Worm (Caenorhabditis elegans): Measurements from ENCODE around the gene lgc-31.

- TF ChIP-seq klf-2 (GFP tag; conservative IDR thresholded peaks at IDR 0.05) (no peak), T22C8.4 (GFP tag; IDR thresholded peaks at IDR 0.05) (no peak), ztf-29 (GFP tag; IDR thresholded peaks at IDR 0.05) (no peak), flt-1 (GFP tag; IDR thresholded peaks at IDR 0.05) (no peak), tab-1 (GFP tag; IDR thresholded peaks at IDR 0.05) (no peak), med-1 (GFP tag; optimal IDR thresholded peaks at IDR 0.05; ENCODE audit: insufficient read depth) (no peak)
Measured at ce11 chrV:15533096-15533495, 11.3 kb upstream of the lgc-31 start, which contains the start of gene F21A3.11.

Data from whole organism, midembryonic.